Fruit fly (Drosophila melanogaster): ENCODE results near the gene CG15282.

DNA sequence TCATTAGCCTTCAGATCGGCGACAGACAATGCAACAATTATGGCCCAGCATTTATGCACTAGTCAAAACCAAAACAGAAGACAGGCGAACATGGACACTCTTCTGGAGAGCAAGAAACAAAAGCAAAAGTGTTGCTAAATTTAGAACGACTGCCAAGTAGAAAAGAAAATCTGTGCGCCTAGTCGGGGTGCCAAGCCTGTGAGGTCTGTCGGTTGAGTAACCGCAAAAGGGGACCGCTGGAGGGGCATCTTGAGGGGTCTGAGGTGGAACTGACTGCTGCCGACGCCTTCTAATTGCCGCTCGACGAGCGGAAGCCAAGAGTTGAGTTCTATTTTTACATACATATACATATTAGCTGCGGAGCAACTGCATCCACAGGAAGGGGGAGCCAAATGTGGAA lies 27.3 kb upstream of the CG15282 start:
- no peak for TF ChIP-seq ovo (GFP tag; optimal IDR thresholded peaks at IDR 0.05)
- TF ChIP-seq tj (GFP tag; optimal IDR thresholded peaks at IDR 0.05) = no peak
- TF ChIP-seq CG33017 (tag; optimal IDR thresholded peaks at IDR 0.05) = no peak
- TF ChIP-seq CG14711 (tag; optimal IDR thresholded peaks at IDR 0.05) = no peak
- no peak for TF ChIP-seq bab1 (GFP tag; optimal IDR thresholded peaks at IDR 0.05)
- no peak for TF ChIP-seq cnc (optimal IDR thresholded peaks at IDR 0.05)
- no peak for TF ChIP-seq pad (GFP tag; optimal IDR thresholded peaks at IDR 0.05)
- TF ChIP-seq kay (GFP tag; ENCODE audit: borderline replicate concordance) = no peak
- no peak for TF ChIP-seq Mnt (GFP tag; optimal IDR thresholded peaks at IDR 0.05)
